Worm (Caenorhabditis elegans): Measurements from ENCODE around the gene pfd-1.
"Not testable (repeated sequence)": the region's sequence is repeated elsewhere in the genome, so short reads cannot be mapped to it uniquely, and the experiment has no call there.

pfd-1 gene

DNA sequence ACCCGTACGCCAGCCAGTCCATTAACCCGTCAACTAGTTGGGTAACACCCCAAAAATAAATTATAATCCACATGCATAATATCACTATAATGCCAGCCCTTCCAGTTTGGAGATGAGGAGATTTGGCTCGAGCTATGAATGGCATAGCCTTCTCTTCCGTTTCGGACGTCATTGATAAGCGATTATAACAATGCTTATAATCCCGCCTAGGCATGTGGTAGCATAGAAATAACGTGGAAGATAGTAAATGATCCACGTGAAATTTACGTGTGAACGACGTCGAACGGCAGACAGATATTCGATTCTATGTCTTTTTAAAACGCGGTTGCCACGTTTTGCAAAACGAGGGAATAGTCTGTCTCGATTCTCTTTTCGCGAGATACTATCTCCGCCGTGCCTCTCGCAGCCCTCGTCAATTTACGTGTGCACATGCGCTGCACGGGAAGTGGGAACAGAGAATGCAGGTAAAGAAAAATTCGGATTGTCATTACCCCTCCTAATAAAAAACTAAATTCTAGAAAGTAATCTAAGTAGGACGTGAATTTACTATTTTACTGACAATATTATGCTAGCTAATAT, 1.0 kb upstream of the pfd-1 start (continued):
- peak in 1 of 2 experiments; percentile 50 for TF ChIP-seq mdl-1 (tag; optimal IDR thresholded peaks at IDR 0.05)
- no peak for TF ChIP-seq D1046.2 (GFP tag; IDR thresholded peaks at IDR 0.05)
- TF ChIP-seq dpl-1 (GFP tag; optimal IDR thresholded peaks at IDR 0.05), result peak; percentile 17
- TF ChIP-seq nhr-77 (tag; optimal IDR thresholded peaks at IDR 0.05), result no peak
- no peak for TF ChIP-seq fos-1 (tag; optimal IDR thresholded peaks at IDR 0.05)
- peak; percentile 16 for TF ChIP-seq dve-1 (tag; optimal IDR thresholded peaks at IDR 0.05; ENCODE audit: insufficient read depth)
- TF ChIP-seq ceh-62 (tag; optimal IDR thresholded peaks at IDR 0.05), result no peak
- TF ChIP-seq snpc-1.2 (GFP tag; IDR thresholded peaks at IDR 0.05), result 0 out of 2 replicates have a peak, but pooled peaks have one; percentile 10
- TF ChIP-seq Y48G9A.11 (GFP tag; IDR thresholded peaks at IDR 0.05), result no peak
- TF ChIP-seq mxl-3 (GFP tag; optimal IDR thresholded peaks at IDR 0.05), result peak; percentile 84
- TF ChIP-seq daf-16 (GFP tag; optimal IDR thresholded peaks at IDR 0.05), result no peak
- TF ChIP-seq daf-16 (tag; optimal IDR thresholded peaks at IDR 0.05), result no peak
- TF ChIP-seq nhr-111 (GFP tag; optimal IDR thresholded peaks at IDR 0.05), result no peak
- no peak for TF ChIP-seq fkh-10 (GFP tag; optimal IDR thresholded peaks at IDR 0.05)
- TF ChIP-seq pqm-1 (tag; optimal IDR thresholded peaks at IDR 0.05), result no peak
- no peak for TF ChIP-seq nhr-11 (tag; optimal IDR thresholded peaks at IDR 0.05)
- TF ChIP-seq ztf-7 (tag; optimal IDR thresholded peaks at IDR 0.05), result no peak
- no peak for TF ChIP-seq lin-15B (tag; optimal IDR thresholded peaks at IDR 0.05)

DNA sequence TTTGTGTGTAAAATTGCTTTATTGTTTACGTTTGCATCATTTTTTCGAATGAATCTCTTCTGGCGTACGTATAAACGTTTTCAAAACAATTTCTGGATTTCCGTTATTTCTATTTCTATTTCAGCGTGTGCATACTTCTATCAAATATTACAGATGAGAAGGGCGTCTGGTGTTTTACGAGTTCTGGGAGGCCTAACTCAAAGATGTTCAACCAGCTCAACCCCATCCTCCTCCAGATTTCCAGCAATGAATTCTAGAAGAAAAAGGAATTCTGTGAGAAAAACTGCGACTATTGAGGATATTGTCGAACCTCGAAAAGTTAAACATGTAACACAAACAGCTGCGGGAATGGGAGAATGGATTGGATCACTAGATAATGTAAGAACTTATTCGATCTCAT, 931 bp downstream of the pfd-1 start, which contains the start of gene C08F8.2:
C08F8.2 (plus strand) TSS at position 154 of the 400 bp plus-strand sequence.
- TF ChIP-seq daf-12 (tag; optimal IDR thresholded peaks at IDR 0.05) (no peak), zfp-3 (GFP tag; conservative IDR thresholded peaks at IDR 0.05) (0 out of 2 replicates have a peak, but pooled peaks have one; percentile 59), unc-62 (GFP tag; optimal IDR thresholded peaks at IDR 0.05 in 1 of 2) (peak in 1 of 2 experiments; percentile 25), unc-62 (tag; optimal IDR thresholded peaks at IDR 0.05) (no peak), nhr-11 (tag; optimal IDR thresholded peaks at IDR 0.05) (no peak), spr-3 (GFP tag; optimal IDR thresholded peaks at IDR 0.05) (no peak), ama-1 (optimal IDR thresholded peaks at IDR 0.05) (peak; percentile 67)

- not testable (repeated sequence) for TF ChIP-seq zip-11, Y75B8A.6, dmd-9 (GFP tag; IDR thresholded peaks at IDR 0.05)
These were observed 4.7 kb downstream of the pfd-1 start, which contains the start of gene C08F8.3 for ce11 chrIV:11154425-11155114. TSS of gene C08F8.3 (plus strand) at chrIV:11155044.

- TF ChIP-seq ZK546.5 (tag; optimal IDR thresholded peaks at IDR 0.05), result no peak
- no peak for TF ChIP-seq daf-12 (tag; optimal IDR thresholded peaks at IDR 0.05)
- no peak for TF ChIP-seq nhr-10 (tag; optimal IDR thresholded peaks at IDR 0.05)
- TF ChIP-seq zip-2 (tag; optimal IDR thresholded peaks at IDR 0.05), result no peak
- TF ChIP-seq pha-4 (GFP tag; IDR thresholded peaks at IDR 0.05), result no peak
- no peak for TF ChIP-seq pha-4 (tag; optimal IDR thresholded peaks at IDR 0.05)
- no peak for TF ChIP-seq F49E8.2 (tag; optimal IDR thresholded peaks at IDR 0.05; ENCODE audit: borderline replicate concordance)
These were observed 6.6 kb downstream of the pfd-1 start for ce11 chrIV:11156526-11156925.

DNA sequence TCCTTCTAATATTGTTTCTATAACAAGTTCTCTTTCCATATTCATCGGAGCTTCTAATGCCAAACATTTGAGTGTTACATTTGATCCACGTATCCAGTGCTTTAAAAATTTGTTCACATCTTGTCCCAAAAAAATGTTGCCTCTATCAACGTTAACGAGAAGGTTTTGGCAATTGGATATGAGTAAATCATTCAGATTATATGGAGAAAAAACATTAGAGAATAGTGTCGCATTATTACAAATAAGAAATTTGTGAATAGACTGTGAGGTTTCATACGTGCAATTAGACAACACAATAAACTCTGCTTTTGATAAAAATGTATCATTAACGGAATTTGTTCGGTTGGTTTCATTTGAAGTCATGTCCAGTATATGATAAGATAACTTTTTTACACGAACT, 10.0 kb downstream of the pfd-1 start, which contains the start of gene mboa-4:
mboa-4 (minus strand) TSS at position 101 of the 400 bp plus-strand sequence.
- TF ChIP-seq hlh-11 (tag; optimal IDR thresholded peaks at IDR 0.05) (no peak), ceh-44 (GFP tag; IDR thresholded peaks at IDR 0.05) (no peak), dpl-1 (GFP tag; optimal IDR thresholded peaks at IDR 0.05) (no peak), duxl-1 (tag; optimal IDR thresholded peaks at IDR 0.05; ENCODE audit: poor library complexity) (no peak), aly-2 (tag; optimal IDR thresholded peaks at IDR 0.05) (no peak), zag-1 (tag; optimal IDR thresholded peaks at IDR 0.05) (no peak), lin-29 (GFP tag; IDR thresholded peaks at IDR 0.05) (no peak), D1046.2 (GFP tag; IDR thresholded peaks at IDR 0.05) (no peak), nhr-111 (GFP tag; optimal IDR thresholded peaks at IDR 0.05) (no peak), unc-130 (GFP tag; optimal IDR thresholded peaks at IDR 0.05) (no peak), F10B5.3 (tag; optimal IDR thresholded peaks at IDR 0.05) (no peak), dve-1 (tag; optimal IDR thresholded peaks at IDR 0.05; ENCODE audit: insufficient read depth) (no peak), ctbp-1 (GFP tag; IDR thresholded peaks at IDR 0.05) (no peak), lin-1 (GFP tag; IDR thresholded peaks at IDR 0.05) (no peak), nhr-28 (tag; optimal IDR thresholded peaks at IDR 0.05) (no peak), aha-1 (tag) (no peak), nhr-237 (tag; optimal IDR thresholded peaks at IDR 0.05) (no peak)

Data from whole organism, L4 larva.